Worm (Caenorhabditis elegans) whole organism, early embryonic: ENCODE data around the gene ZK688.7.

Experiments used
- B0310.2 ChIP-seq: sonication (generic microtip); optimal IDR thresholded peaks from 2 replicates; lab custom pipeline; 2016; ENCODE audit warnings: mild to moderate bottlenecking, missing genetic modification characterization, missing compliant biosample characterization
- F13C5.2 ChIP-seq: sonication (generic microtip); optimal IDR thresholded peaks from 2 replicates; lab custom pipeline; 2017; ENCODE audit warnings: mild to moderate bottlenecking, missing genetic modification characterization, inconsistent platforms, missing compliant biosample characterization
- ama-1 ChIP-seq: fragments of 150-350 bp; optimal IDR thresholded peaks from 2 replicates; lab custom pipeline; 2014
- ceh-13 ChIP-seq: fragments of 200-800 bp; sonication (Bioruptor generic); optimal IDR thresholded peaks from 2 replicates; lab custom pipeline; 2018; ENCODE audit warnings: mild to moderate bottlenecking, missing genetic modification characterization, missing compliant biosample characterization
- ets-7 ChIP-seq: sonication (generic microtip); optimal IDR thresholded peaks from 2 replicates; lab custom pipeline; 2016; ENCODE audit warnings: missing genotype, missing genetic modification characterization, missing compliant biosample characterization
- flt-1 ChIP-seq: fragments of 200-800 bp; sonication (Bioruptor generic); IDR thresholded peaks from 2 replicates; pipeline ENCODE4 v1.3.6; 2022; ENCODE audit warnings: missing genetic modification characterization, missing compliant biosample characterization
- hmg-4 ChIP-seq: fragments of 200-800 bp; sonication (Bioruptor generic); optimal IDR thresholded peaks from 2 replicates; lab custom pipeline; 2018; ENCODE audit warnings: mild to moderate bottlenecking, missing genetic modification characterization, missing compliant biosample characterization
- pes-1 ChIP-seq: fragments of 200-800 bp; sonication (Bioruptor generic); IDR thresholded peaks from 2 replicates; pipeline ENCODE4 v1.3.6; 2022; ENCODE audit warnings: missing genetic modification reagents, missing genetic modification characterization, missing compliant biosample characterization
- scrt-1 ChIP-seq: fragments of 200-800 bp; sonication (Bioruptor generic); IDR thresholded peaks from 2 replicates; pipeline ENCODE4 v1.3.6; 2022; ENCODE audit warnings: missing genetic modification characterization, missing compliant biosample characterization
- tbx-11 ChIP-seq: fragments of 200-800 bp; sonication (Bioruptor generic); IDR thresholded peaks from 2 replicates; pipeline ENCODE4 v1.3.6; 2022; ENCODE audit warnings: missing genetic modification characterization, missing compliant biosample characterization
- tra-4 ChIP-seq: sonication (generic microtip); optimal IDR thresholded peaks from 2 replicates; lab custom pipeline; 2017; ENCODE audit warnings: missing genetic modification characterization, missing compliant biosample characterization

- TF ChIP-seq pes-1 (GFP tag; lab: Robert Waterston, UW) (no peak), B0310.2 (tag; lab: Kevin White, UChicago) (no peak), tra-4 (no peak), ets-7 (tag; lab: Kevin White, UChicago) (no peak), F13C5.2 (no peak), flt-1 (GFP tag; lab: Robert Waterston, UW) (no peak), ceh-13 (GFP tag; lab: Kevin White, UChicago) (no peak), ama-1 (no peak), scrt-1 (no peak), tbx-11 (GFP tag; lab: Robert Waterston, UW) (no peak), hmg-4 (GFP tag; lab: Kevin White, UChicago) (no peak)
Measured at ce11 chrIII:7925968-7926367, 14.5 kb upstream of the ZK688.7 start.
